Worm (Caenorhabditis elegans): Measurements from ENCODE around the gene C05E11.6.

C05E11.6 gene

ce11 chrX:4592250-4592649 is 30.3 kb downstream of the C05E11.6 start, which contains the start of gene flp-12:
flp-12 (minus strand) TSS chrX:4592350.
- TF ChIP-seq ceh-45 (GFP tag; IDR thresholded peaks at IDR 0.05) (no peak), nhr-11 (tag; optimal IDR thresholded peaks at IDR 0.05) (no peak), hlh-13 (GFP tag; optimal IDR thresholded peaks at IDR 0.05) (no peak), hlh-6 (tag; optimal IDR thresholded peaks at IDR 0.05) (no peak), fkh-10 (GFP tag; optimal IDR thresholded peaks at IDR 0.05) (no peak), unc-42 (tag; optimal IDR thresholded peaks at IDR 0.05) (no peak), pros-1 (tag; optimal IDR thresholded peaks at IDR 0.05) (no peak), ahr-1 (tag; optimal IDR thresholded peaks at IDR 0.05) (no peak), ceh-9 (tag; optimal IDR thresholded peaks at IDR 0.05) (no peak), pag-3 (tag; optimal IDR thresholded peaks at IDR 0.05; ENCODE audit: borderline replicate concordance) (no peak), tbx-7 (tag; optimal IDR thresholded peaks at IDR 0.05) (no peak), sox-2 (GFP tag; IDR thresholded peaks at IDR 0.05) (no peak), hlh-8 (tag; optimal IDR thresholded peaks at IDR 0.05) (no peak), mec-3 (tag; optimal IDR thresholded peaks at IDR 0.05; ENCODE audit: borderline replicate concordance) (no peak)

ce11 chrX:4597419-4597818 is 35.5 kb downstream of the C05E11.6 start:
- TF ChIP-seq nfya-1 (tag; optimal IDR thresholded peaks at IDR 0.05) (no peak), pqm-1 (tag; optimal IDR thresholded peaks at IDR 0.05) (no peak)

ce11 chrX:4599526-4599925 is 37.6 kb downstream of the C05E11.6 start:
- TF ChIP-seq pag-3 (tag; optimal IDR thresholded peaks at IDR 0.05; ENCODE audit: borderline replicate concordance), result no peak
- TF ChIP-seq ahr-1 (tag; optimal IDR thresholded peaks at IDR 0.05), result no peak
- no peak for TF ChIP-seq ceh-19 (GFP tag; optimal IDR thresholded peaks at IDR 0.05)
- TF ChIP-seq unc-3 (GFP tag; conservative IDR thresholded peaks at IDR 0.05), result no peak
- TF ChIP-seq unc-3 (tag; optimal IDR thresholded peaks at IDR 0.05), result no peak
- no peak for TF ChIP-seq unc-86 (tag; optimal IDR thresholded peaks at IDR 0.05)
- TF ChIP-seq ceh-2 (tag; optimal IDR thresholded peaks at IDR 0.05), result no peak
- no peak for TF ChIP-seq K02D7.2 (tag; optimal IDR thresholded peaks at IDR 0.05)

- TF ChIP-seq C38D4.7 (GFP tag; optimal IDR thresholded peaks at IDR 0.05), result no peak
Measured at ce11 chrX:4600987-4601386, 39.0 kb downstream of the C05E11.6 start.

- TF ChIP-seq ceh-9 (tag; optimal IDR thresholded peaks at IDR 0.05), result no peak
- no peak for TF ChIP-seq dmd-4 (tag; optimal IDR thresholded peaks at IDR 0.05; ENCODE audit: borderline replicate concordance)
- no peak for TF ChIP-seq pha-4 (tag; optimal IDR thresholded peaks at IDR 0.05)
- no peak for TF ChIP-seq ceh-34 (tag; optimal IDR thresholded peaks at IDR 0.05)
- no peak for TF ChIP-seq zip-5 (tag; optimal IDR thresholded peaks at IDR 0.05)
- TF ChIP-seq ceh-24 (tag; optimal IDR thresholded peaks at IDR 0.05), result no peak
- TF ChIP-seq ama-1 (optimal IDR thresholded peaks at IDR 0.05), result no peak
- no peak for TF ChIP-seq hlh-6 (tag; optimal IDR thresholded peaks at IDR 0.05)
- no peak for TF ChIP-seq tbx-7 (tag; optimal IDR thresholded peaks at IDR 0.05)
- TF ChIP-seq nhr-11 (tag; optimal IDR thresholded peaks at IDR 0.05), result no peak
- no peak for TF ChIP-seq sox-4 (tag; optimal IDR thresholded peaks at IDR 0.05)
- TF ChIP-seq unc-42 (tag; optimal IDR thresholded peaks at IDR 0.05), result no peak
- no peak for TF ChIP-seq mec-3 (tag; optimal IDR thresholded peaks at IDR 0.05; ENCODE audit: borderline replicate concordance)
- no peak for TF ChIP-seq unc-86 (tag; optimal IDR thresholded peaks at IDR 0.05)
- no peak for TF ChIP-seq elt-4 (tag; optimal IDR thresholded peaks at IDR 0.05)
Measured at ce11 chrX:4604185-4604584, 42.2 kb downstream of the C05E11.6 start.

- no peak for TF ChIP-seq ceh-24 (tag; optimal IDR thresholded peaks at IDR 0.05)
- no peak for TF ChIP-seq ttx-3 (tag; optimal IDR thresholded peaks at IDR 0.05)
- TF ChIP-seq dmd-4 (tag; optimal IDR thresholded peaks at IDR 0.05; ENCODE audit: borderline replicate concordance), result no peak
- TF ChIP-seq ets-4 (tag; optimal IDR thresholded peaks at IDR 0.05), result no peak
- TF ChIP-seq ceh-45 (GFP tag; IDR thresholded peaks at IDR 0.05), result no peak
- TF ChIP-seq ceh-18 (tag; optimal IDR thresholded peaks at IDR 0.05), result no peak
- no peak for TF ChIP-seq ceh-14 (tag; optimal IDR thresholded peaks at IDR 0.05)
- TF ChIP-seq madf-2 (tag; optimal IDR thresholded peaks at IDR 0.05), result no peak
- TF ChIP-seq pros-1 (tag; optimal IDR thresholded peaks at IDR 0.05), result no peak
- TF ChIP-seq fkh-10 (GFP tag; optimal IDR thresholded peaks at IDR 0.05), result no peak
- TF ChIP-seq ceh-2 (tag; optimal IDR thresholded peaks at IDR 0.05), result no peak
Measured at ce11 chrX:4605828-4606227, 43.9 kb downstream of the C05E11.6 start, which contains the start of gene spat-3. spat-3 (minus strand) TSS chrX:4605928.

Data from whole organism, late embryonic.